Fruit fly (Drosophila melanogaster): ENCODE measurements around the gene CG42814.

The CG42814 gene

DNA sequence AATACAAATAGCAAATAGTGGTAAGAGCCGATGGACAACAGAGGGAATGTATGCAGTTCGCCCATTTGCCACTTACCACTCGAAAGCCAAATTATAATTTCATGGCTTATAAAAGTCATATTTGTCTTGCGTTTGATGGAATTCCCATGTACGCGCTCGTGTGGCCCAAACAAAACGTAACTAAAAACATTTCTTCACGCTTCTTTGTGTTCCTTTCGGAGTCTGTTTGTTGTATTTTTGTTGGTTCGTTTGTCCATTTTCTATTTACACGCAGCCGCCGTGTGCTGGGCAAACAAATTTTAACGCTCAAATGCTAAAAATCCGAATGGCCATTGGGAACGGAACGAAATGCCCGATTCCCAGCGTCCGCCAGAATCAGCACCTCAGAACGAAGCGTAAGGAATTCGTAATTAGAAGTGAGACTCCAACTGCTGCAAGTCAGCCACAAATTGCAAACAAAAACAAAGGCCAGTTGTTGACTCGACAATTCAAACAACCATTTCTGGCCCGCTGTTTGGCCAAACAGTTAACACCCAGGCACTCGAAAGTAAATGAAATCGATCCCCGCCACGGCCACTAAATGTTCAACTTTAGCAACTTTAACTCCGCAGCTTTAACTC is 20.4 kb downstream of the CG42814 start:
- TF ChIP-seq ss (GFP tag; optimal IDR thresholded peaks at IDR 0.05) (no peak), salr (GFP tag; optimal IDR thresholded peaks at IDR 0.05) (no peak), achi (GFP tag; optimal IDR thresholded peaks at IDR 0.05) (no peak), fkh (GFP tag; optimal IDR thresholded peaks at IDR 0.05) (peak; percentile 78)

DNA sequence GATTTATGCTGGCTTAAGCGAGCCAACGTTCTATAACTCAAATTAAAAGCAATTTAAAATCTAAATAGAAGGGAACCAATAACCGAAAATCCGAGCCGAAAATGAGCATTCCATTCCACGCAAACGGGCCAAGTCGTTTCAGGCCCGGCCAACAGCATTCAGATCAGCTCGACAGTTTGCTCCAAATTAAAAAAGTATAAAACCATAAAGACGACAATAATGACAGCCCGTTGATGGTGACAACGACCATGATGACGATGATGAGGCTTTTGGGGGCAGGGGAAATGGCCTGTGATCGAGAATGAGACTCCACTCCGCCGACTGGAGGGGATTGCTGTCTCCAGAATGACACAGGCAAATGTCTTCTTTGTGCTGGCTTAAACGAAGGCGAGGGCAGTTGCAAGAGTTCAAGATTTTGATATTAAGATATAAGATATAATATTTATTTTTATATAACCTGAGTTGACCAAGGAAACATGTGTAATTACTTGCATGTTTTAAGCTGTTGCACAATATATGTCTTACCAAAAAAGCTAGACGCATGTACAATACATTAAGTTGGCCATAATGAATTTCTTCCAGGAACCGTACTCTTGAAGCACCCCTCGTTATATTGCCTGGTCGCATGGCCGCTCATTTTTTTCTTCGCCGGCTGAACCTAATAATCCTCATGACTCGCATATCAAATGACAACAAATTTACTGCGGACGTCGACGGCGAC is 24.4 kb downstream of the CG42814 start:
- TF ChIP-seq Lpt (GFP tag; optimal IDR thresholded peaks at IDR 0.05), result no peak
- peak; percentile 26 for TF ChIP-seq acj6 (GFP tag; optimal IDR thresholded peaks at IDR 0.05)
- TF ChIP-seq fd59A (GFP tag; optimal IDR thresholded peaks at IDR 0.05), result peak; percentile 42
- no peak for TF ChIP-seq CG4318 (GFP tag; optimal IDR thresholded peaks at IDR 0.05)
- peak; percentile 20 for TF ChIP-seq Blimp-1 (GFP tag; optimal IDR thresholded peaks at IDR 0.05)
- TF ChIP-seq Hr39 (GFP tag; optimal IDR thresholded peaks at IDR 0.05), result no peak
- TF ChIP-seq CG9139 (GFP tag; optimal IDR thresholded peaks at IDR 0.05), result no peak
- peak; percentile 41 for TF ChIP-seq achi (GFP tag; optimal IDR thresholded peaks at IDR 0.05)
- TF ChIP-seq CG32006 (GFP tag; optimal IDR thresholded peaks at IDR 0.05), result peak; percentile 29
- peak; percentile 60 for TF ChIP-seq CG10669 (GFP tag; optimal IDR thresholded peaks at IDR 0.05)
- TF ChIP-seq Ets96B (tag; optimal IDR thresholded peaks at IDR 0.05), result peak; percentile 74
- TF ChIP-seq cyc (GFP tag; optimal IDR thresholded peaks at IDR 0.05), result peak; percentile 32
- peak; percentile 23 for TF ChIP-seq CG11762 (GFP tag; optimal IDR thresholded peaks at IDR 0.05; ENCODE audit: insufficient read depth)
- TF ChIP-seq Sox15 (GFP tag; optimal IDR thresholded peaks at IDR 0.05), result no peak
- no peak for TF ChIP-seq Sox102F (GFP tag; optimal IDR thresholded peaks at IDR 0.05)
- TF ChIP-seq CG10631 (GFP tag; optimal IDR thresholded peaks at IDR 0.05), result peak; percentile 21
- TF ChIP-seq CG6854 (GFP tag; optimal IDR thresholded peaks at IDR 0.05), result peak; percentile 20
- peak; percentile 43 for TF ChIP-seq CG3919 (GFP tag; optimal IDR thresholded peaks at IDR 0.05)
- TF ChIP-seq esn (GFP tag; optimal IDR thresholded peaks at IDR 0.05), result peak; percentile 20
- TF ChIP-seq dac (GFP tag; optimal IDR thresholded peaks at IDR 0.05), result no peak
- no peak for TF ChIP-seq vri (GFP tag; optimal IDR thresholded peaks at IDR 0.05)
- no peak for TF ChIP-seq pdm3 (GFP tag; optimal IDR thresholded peaks at IDR 0.05)
- peak; percentile 63 for TF ChIP-seq svp (GFP tag)
- 0 out of 3 replicates have a peak, but pooled peaks have one; percentile 21 for TF ChIP-seq CG8119 (GFP tag; IDR thresholded peaks at IDR 0.05)
- no peak for TF ChIP-seq Hr4 (GFP tag; optimal IDR thresholded peaks at IDR 0.05)
- peak; percentile 11 for TF ChIP-seq Smox (GFP tag; optimal IDR thresholded peaks at IDR 0.05)
- no peak for TF ChIP-seq Ets21C (GFP tag; optimal IDR thresholded peaks at IDR 0.05)
- TF ChIP-seq dsx (GFP tag; optimal IDR thresholded peaks at IDR 0.05; ENCODE audit: poor library complexity, severe bottlenecking), result peak; percentile 34
- TF ChIP-seq Gug (GFP tag; IDR thresholded peaks at IDR 0.05), result no peak
- TF ChIP-seq OdsH (GFP tag; optimal IDR thresholded peaks at IDR 0.05), result peak; percentile 12
- no peak for TF ChIP-seq CG6792 (GFP tag; optimal IDR thresholded peaks at IDR 0.05)
- TF ChIP-seq Sox14 (GFP tag; optimal IDR thresholded peaks at IDR 0.05), result no peak
- TF ChIP-seq CG15336 (GFP tag; IDR thresholded peaks at IDR 0.05), result no peak
- TF ChIP-seq spab (GFP tag; optimal IDR thresholded peaks at IDR 0.05), result peak; percentile 49
- no peak for TF ChIP-seq CG6276 (GFP tag; optimal IDR thresholded peaks at IDR 0.05)
- TF ChIP-seq Met (GFP tag; optimal IDR thresholded peaks at IDR 0.05), result peak; percentile 32
- TF ChIP-seq CG8632 (GFP tag; optimal IDR thresholded peaks at IDR 0.05), result peak; percentile 51
- no peak for TF ChIP-seq Eip93F (GFP tag; optimal IDR thresholded peaks at IDR 0.05)
- peak in 1 of 2 experiments; percentile 10 for TF ChIP-seq ss (GFP tag; optimal IDR thresholded peaks at IDR 0.05)
- no peak for TF ChIP-seq fkh (GFP tag; optimal IDR thresholded peaks at IDR 0.05)
- TF ChIP-seq lz (GFP tag; optimal IDR thresholded peaks at IDR 0.05), result no peak
- TF ChIP-seq CG8319 (GFP tag; optimal IDR thresholded peaks at IDR 0.05), result no peak
- no peak for TF ChIP-seq CG16779 (tag; optimal IDR thresholded peaks at IDR 0.05)
- no peak for TF ChIP-seq CG31627 (GFP tag; optimal IDR thresholded peaks at IDR 0.05)
- peak; percentile 42 for TF ChIP-seq CG11902 (GFP tag; optimal IDR thresholded peaks at IDR 0.05)
- peak; percentile 61 for TF ChIP-seq Eip78C (GFP tag)
